Worm (Caenorhabditis elegans) whole organism, L2 larva: ENCODE measurements around the gene srh-11.

Source experiments
- C34F6.9 ChIP-seq: fragments of 150-350 bp; optimal IDR thresholded peaks from 2 replicates; lab custom pipeline; 2014; ENCODE audit warnings: missing biosample characterization, missing genetic modification characterization
- Y55F3AM.14 ChIP-seq: fragments of 200-800 bp; sonication (Bioruptor generic); optimal IDR thresholded peaks from 2 replicates; lab custom pipeline; 2018; ENCODE audit warnings: mild to moderate bottlenecking, missing genetic modification characterization, missing compliant biosample characterization
- ZK546.5 ChIP-seq: sonication (generic microtip); optimal IDR thresholded peaks from 2 replicates; lab custom pipeline; 2017; ENCODE audit warnings: missing biosample characterization, missing genetic modification characterization
- ama-1 ChIP-seq: fragments of 150-350 bp; optimal IDR thresholded peaks from 2 replicates; lab custom pipeline; 2018; ENCODE audit warnings: inconsistent platforms
- blmp-1 ChIP-seq: sonication (generic microtip); optimal IDR thresholded peaks from 2 replicates; lab custom pipeline; 2017; ENCODE audit warnings: missing genetic modification characterization, mild to moderate bottlenecking, missing compliant biosample characterization, antibody characterized with exemption, moderate library complexity; ENCODE audit not compliant: insufficient read depth
- ceh-16 ChIP-seq: fragments of 150-350 bp; optimal IDR thresholded peaks from 2 replicates; lab custom pipeline; 2014; ENCODE audit warnings: missing biosample characterization, missing genetic modification characterization
- ceh-82 ChIP-seq: fragments of 150-350 bp; optimal IDR thresholded peaks from 2 replicates; lab custom pipeline; 2014; ENCODE audit warnings: missing biosample characterization, missing genetic modification characterization
- crh-2 ChIP-seq: sonication (generic microtip); optimal IDR thresholded peaks from 2 replicates; lab custom pipeline; 2017; ENCODE audit warnings: missing biosample characterization, missing genetic modification characterization
- elt-1 ChIP-seq: fragments of 150-350 bp; optimal IDR thresholded peaks from 2 replicates; lab custom pipeline; 2014; ENCODE audit warnings: missing biosample characterization, missing genetic modification characterization
- elt-3 ChIP-seq: sonication (generic microtip); optimal IDR thresholded peaks from 2 replicates; lab custom pipeline; 2017; ENCODE audit warnings: missing biosample characterization, missing genetic modification characterization
- fos-1 ChIP-seq: fragments of 150-350 bp; optimal IDR thresholded peaks from 2 replicates; lab custom pipeline; 2014; ENCODE audit warnings: missing biosample characterization, missing genetic modification characterization
- gmeb-1 ChIP-seq: fragments of 150-350 bp; optimal IDR thresholded peaks from 2 replicates; lab custom pipeline; 2014; ENCODE audit warnings: missing biosample characterization, missing genetic modification characterization
- lin-11 ChIP-seq: fragments of 150-350 bp; sonication (generic microtip); optimal IDR thresholded peaks from 2 replicates; lab custom pipeline; 2014; ENCODE audit warnings: missing biosample characterization, missing genetic modification characterization, inconsistent platforms, mixed read lengths
- lin-39 ChIP-seq: fragments of 150-350 bp; optimal IDR thresholded peaks from 2 replicates; lab custom pipeline; 2014; ENCODE audit warnings: missing biosample characterization, missing genetic modification reagents, missing genetic modification characterization
- lsy-2 ChIP-seq, 2 experiments: fragments of 150-350 bp in 1 of 2; sonication (generic microtip) in 1 of 2; optimal IDR thresholded peaks; 2 replicates each; lab custom pipeline; 2014 to 2017; ENCODE audit warnings: missing biosample characterization in 2 of 2, missing genetic modification characterization in 2 of 2
- mab-5 ChIP-seq: fragments of 150-350 bp; optimal IDR thresholded peaks from 2 replicates; lab custom pipeline; 2014; ENCODE audit warnings: missing biosample characterization, missing genetic modification characterization
- mbf-1 ChIP-seq: sonication (generic microtip); optimal IDR thresholded peaks from 2 replicates; lab custom pipeline; 2017; ENCODE audit warnings: missing biosample characterization, missing genetic modification characterization
- mdl-1 ChIP-seq, 2 experiments: fragments of 150-350 bp in 1 of 2; sonication (generic microtip) in 1 of 2; optimal IDR thresholded peaks; 2 replicates each; lab custom pipeline; 2017; ENCODE audit warnings: missing biosample characterization in 2 of 2, missing genetic modification characterization in 2 of 2
- nhr-11 ChIP-seq: fragments of 150-350 bp; optimal IDR thresholded peaks from 2 replicates; lab custom pipeline; 2014; ENCODE audit warnings: missing biosample characterization, missing genetic modification characterization
- nhr-12 ChIP-seq: fragments of 150-350 bp; optimal IDR thresholded peaks from 2 replicates; lab custom pipeline; 2014; ENCODE audit warnings: missing biosample characterization, missing genetic modification characterization
- nhr-23 ChIP-seq: fragments of 150-350 bp; optimal IDR thresholded peaks from 2 replicates; lab custom pipeline; 2014; ENCODE audit warnings: missing biosample characterization, missing genetic modification reagents, missing genetic modification characterization
- nhr-25 ChIP-seq: fragments of 150-350 bp; sonication (generic microtip); optimal IDR thresholded peaks from 3 replicates; lab custom pipeline; 2014; ENCODE audit warnings: missing biosample characterization, missing genetic modification characterization
- nhr-77 ChIP-seq: fragments of 150-350 bp; optimal IDR thresholded peaks from 2 replicates; lab custom pipeline; 2014; ENCODE audit warnings: missing biosample characterization, missing genetic modification characterization
- peb-1 ChIP-seq: fragments of 150-350 bp; optimal IDR thresholded peaks from 2 replicates; lab custom pipeline; 2014; ENCODE audit warnings: missing biosample characterization, missing genetic modification characterization
- sem-4 ChIP-seq: fragments of 150-350 bp; optimal IDR thresholded peaks from 2 replicates; lab custom pipeline; 2014; ENCODE audit warnings: missing biosample characterization, missing genetic modification reagents, missing genetic modification characterization
- skn-1 ChIP-seq: sonication (generic microtip); optimal IDR thresholded peaks from 2 replicates; lab custom pipeline; 2017; ENCODE audit warnings: missing biosample characterization, missing genetic modification characterization
- sma-3 ChIP-seq: sonication (generic microtip); optimal IDR thresholded peaks from 2 replicates; lab custom pipeline; 2016; ENCODE audit warnings: missing genetic modification reagents, missing genetic modification characterization, missing compliant biosample characterization
- sma-9 ChIP-seq, 2 experiments: fragments of 150-350 bp in 1 of 2; sonication (generic microtip) in 1 of 2; optimal IDR thresholded peaks; 2 replicates each; lab custom pipeline; 2014 to 2016; ENCODE audit warnings: missing genetic modification characterization in 2 of 2, mild to moderate bottlenecking in 1 of 2, missing biosample characterization in 1 of 2, missing compliant biosample characterization in 1 of 2, missing genetic modification reagents in 1 of 2, moderate library complexity in 1 of 2
- unc-39 ChIP-seq: fragments of 150-350 bp; optimal IDR thresholded peaks from 2 replicates; lab custom pipeline; 2014; ENCODE audit warnings: missing biosample characterization, missing genetic modification characterization
- unc-55 ChIP-seq: fragments of 150-350 bp; sonication (generic microtip); optimal IDR thresholded peaks from 3 replicates; lab custom pipeline; 2014; ENCODE audit warnings: missing biosample characterization, missing genetic modification reagents, missing genetic modification characterization
- unc-62 ChIP-seq: fragments of 150-350 bp; optimal IDR thresholded peaks from 2 replicates; lab custom pipeline; 2014; ENCODE audit warnings: missing biosample characterization, missing genetic modification reagents, missing genetic modification characterization
- ztf-1 ChIP-seq: fragments of 200-800 bp; sonication (Bioruptor generic); conservative IDR thresholded peaks from 2 replicates; pipeline ENCODE4 v1.3.6; 2022; ENCODE audit warnings: missing genetic modification characterization, missing compliant biosample characterization
- ztf-4 ChIP-seq: fragments of 150-350 bp; optimal IDR thresholded peaks from 2 replicates; lab custom pipeline; 2014; ENCODE audit warnings: missing biosample characterization, missing genetic modification characterization

Gene srh-11

ce11 chrX:8308491-8308890 is 10.4 kb downstream of the srh-11 start:
- TF ChIP-seq mdl-1 (tag; optimal IDR thresholded peaks at IDR 0.05; lab: Kevin White, UChicago) (no peak), ceh-16 (tag; lab: Kevin White, UChicago) (no peak), sma-3 (GFP tag; lab: Kevin White, UChicago) (no peak), ama-1 (no peak), unc-39 (no peak), elt-3 (tag; lab: Kevin White, UChicago) (no peak), unc-55 (peak; percentile 5), lin-39 (tag; lab: Kevin White, UChicago) (peak; percentile 19), gmeb-1 (no peak), mbf-1 (tag; lab: Kevin White, UChicago) (no peak), nhr-12 (tag; lab: Kevin White, UChicago) (no peak), ztf-1 (GFP tag; lab: Robert Waterston, UW) (no peak)

ce11 chrX:8307600-8307999 is 11.2 kb downstream of the srh-11 start, which contains the start of gene R09F10.5:
TSS of gene R09F10.5 (minus strand) at chrX:8307700.
- no peak for TF ChIP-seq blmp-1 (tag; lab: Kevin White, UChicago)
- no peak for TF ChIP-seq unc-39
- no peak for TF ChIP-seq mbf-1 (tag; lab: Kevin White, UChicago)
- no peak for TF ChIP-seq Y55F3AM.14 (GFP tag; lab: Kevin White, UChicago)
- TF ChIP-seq ztf-4, result no peak
- TF ChIP-seq lin-39 (tag; lab: Kevin White, UChicago), result no peak
- peak; percentile 19 for TF ChIP-seq sem-4 (tag; lab: Kevin White, UChicago)

ce11 chrX:8302803-8303202 is 16.0 kb downstream of the srh-11 start:
- TF ChIP-seq peb-1 (tag; lab: Kevin White, UChicago) (no peak), nhr-25 (peak; percentile 39)

ce11 chrX:8302299-8302698 is 16.6 kb downstream of the srh-11 start, which contains the start of gene inx-5:
TSS of gene inx-5 (minus strand) at chrX:8302399.
- TF ChIP-seq mab-5 (tag; lab: Kevin White, UChicago), result no peak
- TF ChIP-seq nhr-23 (tag; lab: Kevin White, UChicago), result no peak
- TF ChIP-seq lsy-2 (tag; optimal IDR thresholded peaks at IDR 0.05; lab: Kevin White, UChicago), result no peak
- no peak for TF ChIP-seq skn-1
- TF ChIP-seq, all 48 proteins: peak for 0

- TF ChIP-seq lin-11 (tag; lab: Kevin White, UChicago) (no peak), elt-1 (tag; lab: Kevin White, UChicago) (no peak), mdl-1 (tag; optimal IDR thresholded peaks at IDR 0.05; lab: Kevin White, UChicago) (no peak), C34F6.9 (tag; lab: Kevin White, UChicago) (no peak), unc-62 (no peak), ceh-16 (tag; lab: Kevin White, UChicago) (no peak), fos-1 (tag; lab: Kevin White, UChicago) (no peak)
Observed at ce11 chrX:8299554-8299953, 19.3 kb downstream of the srh-11 start, which contains the start of gene ced-13. TSS of gene ced-13 (minus strand) at chrX:8299654.

- no peak for TF ChIP-seq nhr-77
- TF ChIP-seq crh-2 (tag; lab: Kevin White, UChicago), result no peak
- no peak for TF ChIP-seq mdl-1 (tag; optimal IDR thresholded peaks at IDR 0.05; lab: Kevin White, UChicago)
- TF ChIP-seq unc-62, result no peak
- TF ChIP-seq ztf-4, result no peak
- TF ChIP-seq sma-3 (GFP tag; lab: Kevin White, UChicago), result no peak
- TF ChIP-seq fos-1 (tag; lab: Kevin White, UChicago), result no peak
- TF ChIP-seq ceh-82 (tag; lab: Kevin White, UChicago), result no peak
- no peak for TF ChIP-seq elt-1 (tag; lab: Kevin White, UChicago)
- no peak for TF ChIP-seq ZK546.5 (tag; lab: Kevin White, UChicago)
Observed at ce11 chrX:8297333-8297732, 21.5 kb downstream of the srh-11 start.

ce11 chrX:8294586-8294985 is 24.3 kb downstream of the srh-11 start, which contains the start of gene R09F10.3:
TSS of gene R09F10.3 (plus strand) at chrX:8294625.
- TF ChIP-seq ZK546.5 (tag; lab: Kevin White, UChicago) (no peak), elt-3 (tag; lab: Kevin White, UChicago) (no peak), fos-1 (tag; lab: Kevin White, UChicago) (no peak), gmeb-1 (no peak), nhr-11 (no peak), sma-9 (GFP tag; optimal IDR thresholded peaks at IDR 0.05; lab: Kevin White, UChicago) (no peak), sma-9 (tag; optimal IDR thresholded peaks at IDR 0.05; lab: Kevin White, UChicago) (no peak), lsy-2 (tag; optimal IDR thresholded peaks at IDR 0.05; lab: Kevin White, UChicago) (no peak), ztf-1 (GFP tag; lab: Robert Waterston, UW) (no peak), nhr-23 (tag; lab: Kevin White, UChicago) (no peak)
- TF ChIP-seq, all 48 proteins: peak for 0
